Fruit fly (Drosophila melanogaster) whole organism, embryonic: ENCODE measurements around the gene CG34417.

Experiments used
- Bteb2 ChIP-seq: fragments of 200-800 bp; sonication (Bioruptor generic); optimal IDR thresholded peaks from 2 replicates; lab custom pipeline; 2016; ENCODE audit warnings: missing biosample characterization, missing genetic modification characterization
- CG12219 ChIP-seq: fragments of 200-800 bp; sonication (Bioruptor generic); optimal IDR thresholded peaks from 3 replicates; lab custom pipeline; 2018; ENCODE audit warnings: missing biosample characterization, mild to moderate bottlenecking, missing genetic modification characterization
- CG12659 ChIP-seq: fragments of 200-800 bp; sonication (Bioruptor generic); optimal IDR thresholded peaks from 3 replicates; lab custom pipeline; 2017; ENCODE audit warnings: mild to moderate bottlenecking, missing biosample characterization, missing genetic modification reagents, missing genetic modification characterization
- CG12769 ChIP-seq: fragments of 200-800 bp; sonication (Bioruptor generic); optimal IDR thresholded peaks from 2 replicates; lab custom pipeline; 2019; ENCODE audit warnings: missing biosample characterization, mild to moderate bottlenecking, missing genetic modification characterization, moderate library complexity
- CG13123 ChIP-seq: fragments of 200-800 bp; sonication (Bioruptor generic); optimal IDR thresholded peaks from 2 replicates; lab custom pipeline; 2016; ENCODE audit warnings: missing biosample characterization, missing genetic modification characterization
- CG13424 ChIP-seq: fragments of 200-800 bp; sonication (Bioruptor generic); optimal IDR thresholded peaks from 2 replicates; lab custom pipeline; 2019; ENCODE audit warnings: missing biosample characterization, mild to moderate bottlenecking, missing genetic modification characterization, moderate library complexity
- CG15479 ChIP-seq: fragments of 200-800 bp; sonication (Bioruptor generic); optimal IDR thresholded peaks from 3 replicates; lab custom pipeline; 2019; ENCODE audit warnings: missing biosample characterization, mild to moderate bottlenecking, missing genetic modification characterization, moderate library complexity
- CG1647 ChIP-seq: fragments of 200-800 bp; sonication (Bioruptor generic); optimal IDR thresholded peaks from 3 replicates; lab custom pipeline; 2016; ENCODE audit warnings: missing biosample characterization, missing genetic modification characterization
- CG16813 ChIP-seq: fragments of 200-800 bp; sonication (Bioruptor generic); IDR thresholded peaks from 3 replicates; pipeline ENCODE4 v1.3.6; 2022; ENCODE audit warnings: missing biosample characterization, missing genetic modification characterization; ENCODE audit not compliant: partially characterized antibody
- CG1832 ChIP-seq: fragments of 200-800 bp; sonication (Bioruptor generic); optimal IDR thresholded peaks from 2 replicates; lab custom pipeline; 2017; ENCODE audit warnings: missing biosample characterization, mild to moderate bottlenecking, missing genetic modification characterization, inconsistent platforms
- CG2116 ChIP-seq: fragments of 200-800 bp; sonication (Bioruptor generic); optimal IDR thresholded peaks from 3 replicates; lab custom pipeline; 2018; ENCODE audit warnings: missing biosample characterization, mild to moderate bottlenecking, missing genetic modification characterization
- CG2678 ChIP-seq: fragments of 200-800 bp; sonication (Bioruptor generic); optimal IDR thresholded peaks from 3 replicates; lab custom pipeline; 2019; ENCODE audit warnings: missing biosample characterization, mild to moderate bottlenecking, missing genetic modification characterization, moderate library complexity
- CG3065 ChIP-seq: fragments of 200-800 bp; sonication (Bioruptor generic); optimal IDR thresholded peaks from 2 replicates; lab custom pipeline; 2016; ENCODE audit warnings: missing biosample characterization, missing genetic modification characterization
- CG32772 ChIP-seq: fragments of 200-800 bp; sonication (Bioruptor generic); IDR thresholded peaks from 2 replicates; pipeline ENCODE4 v1.3.6; 2022; ENCODE audit warnings: missing biosample characterization, missing genetic modification characterization
- CG34422 ChIP-seq: fragments of 200-800 bp; sonication (Bioruptor generic); IDR thresholded peaks from 3 replicates; pipeline ENCODE4 v1.3.6; 2022; ENCODE audit warnings: missing biosample characterization, missing genetic modification characterization
- CG5245 ChIP-seq: fragments of 200-800 bp; sonication (Bioruptor generic); optimal IDR thresholded peaks from 3 replicates; lab custom pipeline; 2016; ENCODE audit warnings: missing biosample characterization, missing genetic modification characterization
- CG6813 ChIP-seq: fragments of 200-800 bp; sonication (Bioruptor generic); optimal IDR thresholded peaks from 2 replicates; lab custom pipeline; 2017; ENCODE audit warnings: missing biosample characterization, missing genetic modification characterization, mild to moderate bottlenecking, moderate library complexity, missing genetic modification reagents
- CG7839 ChIP-seq: fragments of 200-800 bp; sonication (Bioruptor generic); optimal IDR thresholded peaks from 3 replicates; lab custom pipeline; 2018; ENCODE audit warnings: missing biosample characterization, mild to moderate bottlenecking, missing genetic modification characterization, moderate library complexity
- CG7928 ChIP-seq: fragments of 200-800 bp; sonication (Bioruptor generic); optimal IDR thresholded peaks from 2 replicates; lab custom pipeline; 2017; ENCODE audit warnings: missing biosample characterization, mild to moderate bottlenecking, missing genetic modification characterization
- CG8765 ChIP-seq: fragments of 200-800 bp; sonication (Bioruptor generic); IDR thresholded peaks from 2 replicates; pipeline ENCODE4 v1.3.6; 2022; ENCODE audit warnings: missing biosample characterization, missing genetic modification characterization
- CG9727 ChIP-seq: fragments of 200-800 bp; sonication (Bioruptor generic); optimal IDR thresholded peaks from 3 replicates; lab custom pipeline; 2017; ENCODE audit warnings: missing biosample characterization, mild to moderate bottlenecking, missing genetic modification characterization
- CG9797 ChIP-seq: fragments of 200-800 bp; sonication (Bioruptor generic); optimal IDR thresholded peaks from 3 replicates; lab custom pipeline; 2018; ENCODE audit warnings: missing biosample characterization, mild to moderate bottlenecking, missing genetic modification characterization
- Eip74EF ChIP-seq, 2 experiments: fragments of 200-800 bp in 1 of 2; fragments of >200 bp in 1 of 2; sonication (Bioruptor generic) in 1 of 2; optimal IDR thresholded peaks; 2 replicates each; lab custom pipeline; 2017 to 2019; ENCODE audit warnings: missing biosample characterization in 2 of 2, missing genetic modification characterization in 2 of 2, mild to moderate bottlenecking in 1 of 2, moderate library complexity in 1 of 2
- Fer3 ChIP-seq: fragments of 200-800 bp; sonication (Bioruptor generic); optimal IDR thresholded peaks from 2 replicates; lab custom pipeline; 2018; ENCODE audit warnings: missing biosample characterization, mild to moderate bottlenecking, missing genetic modification characterization, moderate library complexity
- Hmr ChIP-seq: fragments of 200-800 bp; sonication (Bioruptor generic); optimal IDR thresholded peaks from 3 replicates; lab custom pipeline; 2017; ENCODE audit warnings: mild to moderate bottlenecking, missing biosample characterization, missing genetic modification reagents, missing genetic modification characterization
- Lhr ChIP-seq: fragments of 200-800 bp; sonication (Bioruptor generic); optimal IDR thresholded peaks from 3 replicates; lab custom pipeline; 2017; ENCODE audit warnings: mild to moderate bottlenecking, missing biosample characterization, missing genetic modification reagents, missing genetic modification characterization
- MBD-R2 ChIP-seq: fragments of 200-800 bp; sonication (Bioruptor generic); IDR thresholded peaks from 2 replicates; pipeline ENCODE4 v1.3.6; 2022; ENCODE audit warnings: missing biosample characterization, missing genetic modification characterization
- MESR4 ChIP-seq: fragments of 200-800 bp; sonication (Bioruptor generic); optimal IDR thresholded peaks from 2 replicates; lab custom pipeline; 2018; ENCODE audit warnings: missing biosample characterization, mild to moderate bottlenecking, missing genetic modification characterization, moderate library complexity
- Side ChIP-seq: fragments of 200-800 bp; sonication (Bioruptor generic); optimal IDR thresholded peaks from 2 replicates; lab custom pipeline; 2016; ENCODE audit warnings: missing biosample characterization, missing genetic modification characterization
- Spps ChIP-seq: fragments of 200-800 bp; sonication (Bioruptor generic); optimal IDR thresholded peaks from 2 replicates; lab custom pipeline; 2018; ENCODE audit warnings: missing biosample characterization, mild to moderate bottlenecking, missing genetic modification characterization
- Sry-δ ChIP-seq: fragments of 200-800 bp; sonication (Bioruptor generic); optimal IDR thresholded peaks from 2 replicates; lab custom pipeline; 2016; ENCODE audit warnings: missing biosample characterization, missing genetic modification characterization
- Tbp ChIP-seq: fragments of >200 bp; optimal IDR thresholded peaks from 2 replicates; lab custom pipeline; 2018; ENCODE audit warnings: missing biosample characterization, missing genetic modification characterization
- Trl ChIP-seq, 3 experiments: fragments of >200 bp in 2 of 3; fragments of 200-800 bp in 1 of 3; sonication (Bioruptor generic) in 1 of 3; optimal IDR thresholded peaks; 2 replicates in 1 of 3; 3 replicates in 2 of 3; lab custom pipeline; 2016 to 2017; ENCODE audit warnings: missing biosample characterization in 1 of 3, missing genetic modification characterization in 1 of 3
- chinmo ChIP-seq: fragments of 200-800 bp; sonication (Bioruptor generic); IDR thresholded peaks from 4 replicates; pipeline ENCODE4 v1.3.6; 2022; ENCODE audit warnings: missing biosample characterization, missing genetic modification characterization; ENCODE audit not compliant: partially characterized antibody
- corto ChIP-seq: fragments of 200-800 bp; sonication (Bioruptor generic); optimal IDR thresholded peaks from 2 replicates; lab custom pipeline; 2016; ENCODE audit warnings: missing biosample characterization, mild to moderate bottlenecking, missing genetic modification characterization, moderate library complexity
- croc ChIP-seq: fragments of 200-800 bp; sonication (Bioruptor generic); conservative IDR thresholded peaks from 3 replicates; pipeline ENCODE4 v1.3.6; 2022; ENCODE audit warnings: missing biosample characterization, missing genetic modification characterization
- emc ChIP-seq: fragments of 200-800 bp; sonication (Bioruptor generic); optimal IDR thresholded peaks from 2 replicates; lab custom pipeline; 2016; ENCODE audit warnings: missing biosample characterization, missing genetic modification characterization
- gem ChIP-seq: fragments of 200-800 bp; sonication (Bioruptor generic); optimal IDR thresholded peaks from 2 replicates; lab custom pipeline; 2019; ENCODE audit warnings: missing biosample characterization, mild to moderate bottlenecking, missing genetic modification characterization, moderate library complexity
- gro ChIP-seq: fragments of 200-800 bp; sonication (Bioruptor generic); optimal IDR thresholded peaks from 2 replicates; lab custom pipeline; 2016; ENCODE audit warnings: missing biosample characterization, missing genetic modification characterization
- gsb-n ChIP-seq: fragments of 200-800 bp; sonication (Bioruptor generic); optimal IDR thresholded peaks from 3 replicates; lab custom pipeline; 2018; ENCODE audit warnings: missing biosample characterization, mild to moderate bottlenecking, missing genetic modification characterization
- gt ChIP-seq: fragments of 200-800 bp; sonication (Bioruptor generic); IDR thresholded peaks from 2 replicates; pipeline ENCODE4 v1.3.6; 2022; ENCODE audit warnings: missing biosample characterization, missing genetic modification characterization
- her ChIP-seq: fragments of 200-800 bp; sonication (Bioruptor generic); optimal IDR thresholded peaks from 2 replicates; lab custom pipeline; 2016; ENCODE audit warnings: missing biosample characterization, missing genetic modification characterization
- repo ChIP-seq: fragments of 200-800 bp; sonication (Bioruptor generic); optimal IDR thresholded peaks from 2 replicates; lab custom pipeline; 2016; ENCODE audit warnings: missing biosample characterization, missing genetic modification characterization
- row ChIP-seq: fragments of 200-800 bp; sonication (Bioruptor generic); IDR thresholded peaks from 3 replicates; pipeline ENCODE4 v1.3.6; 2022; ENCODE audit warnings: missing biosample characterization, missing genetic modification characterization
- sd ChIP-seq: fragments of 200-800 bp; sonication (Bioruptor generic); optimal IDR thresholded peaks from 3 replicates; lab custom pipeline; 2018; ENCODE audit warnings: missing biosample characterization, mild to moderate bottlenecking, missing genetic modification characterization, moderate library complexity
- slbo ChIP-seq: fragments of 200-800 bp; sonication (Bioruptor generic); IDR thresholded peaks from 2 replicates; pipeline ENCODE4 v1.3.6; 2022; ENCODE audit warnings: missing biosample characterization, missing genetic modification characterization
- ssp ChIP-seq: fragments of 200-800 bp; sonication (Bioruptor generic); IDR thresholded peaks from 2 replicates; pipeline ENCODE4 v1.3.6; 2022; ENCODE audit warnings: missing biosample characterization, missing genetic modification characterization
- stwl ChIP-seq: fragments of 200-800 bp; sonication (Bioruptor generic); optimal IDR thresholded peaks from 3 replicates; lab custom pipeline; 2018; ENCODE audit warnings: missing biosample characterization, mild to moderate bottlenecking, missing genetic modification characterization, moderate library complexity
- tin ChIP-seq: fragments of 200-800 bp; sonication (Bioruptor generic); optimal IDR thresholded peaks from 3 replicates; lab custom pipeline; 2016; ENCODE audit warnings: missing biosample characterization, missing genetic modification characterization

The CG34417 gene

dm6 chrX:6533836-6534357, 6.7 kb upstream of the CG34417 start, which contains the start of gene dx (continued):
- no peak for TF ChIP-seq CG1647 (GFP tag; lab: Kevin White, UChicago)
- no peak for TF ChIP-seq Sry-δ (GFP tag; lab: Kevin White, UChicago)
- TF ChIP-seq row (GFP tag; lab: Robert Waterston, UW) = peak; percentile 59
- TF ChIP-seq gt (GFP tag; lab: Robert Waterston, UW) = no peak
- TF ChIP-seq Bteb2 (GFP tag; lab: Kevin White, UChicago) = no peak
- TF ChIP-seq CG9727 (GFP tag; lab: Kevin White, UChicago) = peak; percentile 8
- TF ChIP-seq her (GFP tag; lab: Kevin White, UChicago) = peak; percentile 52
- TF ChIP-seq Trl (optimal IDR thresholded peaks at IDR 0.05; lab: Kevin White, UChicago) = peak; percentile 53 to 74
- no peak for TF ChIP-seq Trl (GFP tag; optimal IDR thresholded peaks at IDR 0.05; lab: Kevin White, UChicago)
- TF ChIP-seq CG15479 (GFP tag; lab: Kevin White, UChicago) = no peak
- TF ChIP-seq chinmo (GFP tag; lab: Robert Waterston, UW) = 0 out of 4 replicates have a peak, but pooled peaks have one; percentile 35
- TF ChIP-seq CG13424 = peak; percentile 15
- no peak for TF ChIP-seq tin (GFP tag; lab: Kevin White, UChicago)
- TF ChIP-seq Fer3 = no peak
- TF ChIP-seq MESR4 (GFP tag; lab: Kevin White, UChicago) = peak; percentile 91
- peak; percentile 94 for TF ChIP-seq CG1832 (GFP tag; lab: Kevin White, UChicago)
- TF ChIP-seq CG7839 = peak; percentile 0
- TF ChIP-seq Spps (tag; lab: Kevin White, UChicago) = no peak
- no peak for TF ChIP-seq corto
- TF ChIP-seq Lhr (GFP tag; lab: Kevin White, UChicago) = no peak
- TF ChIP-seq CG16813 = no peak
- TF ChIP-seq gem (tag; lab: Kevin White, UChicago) = no peak
- no peak for TF ChIP-seq repo (GFP tag; lab: Kevin White, UChicago)
- no peak for TF ChIP-seq Eip74EF (GFP tag; optimal IDR thresholded peaks at IDR 0.05; lab: Kevin White, UChicago)
- TF ChIP-seq Side (GFP tag; lab: Kevin White, UChicago) = no peak
- TF ChIP-seq CG9797 (GFP tag; lab: Kevin White, UChicago) = no peak
- no peak for TF ChIP-seq gro (GFP tag; lab: Kevin White, UChicago)
- no peak for TF ChIP-seq CG5245 (GFP tag; lab: Kevin White, UChicago)
- TF ChIP-seq CG34422 (GFP tag; lab: Robert Waterston, UW) = 0 out of 3 replicates have a peak, but pooled peaks have one; percentile 19
- peak; percentile 45 for TF ChIP-seq CG12659
- TF ChIP-seq gsb-n (tag; lab: Kevin White, UChicago) = no peak
- TF ChIP-seq ssp (GFP tag; lab: Robert Waterston, UW) = no peak
- TF ChIP-seq CG13123 = no peak
- TF ChIP-seq CG8765 (GFP tag; lab: Robert Waterston, UW) = no peak
- TF ChIP-seq CG12219 (GFP tag; lab: Kevin White, UChicago) = no peak
- TF ChIP-seq CG32772 (GFP tag; lab: Robert Waterston, UW) = no peak
- no peak for TF ChIP-seq Hmr
- TF ChIP-seq Tbp (GFP tag; lab: Kevin White, UChicago) = no peak
- no peak for TF ChIP-seq CG3065
- TF ChIP-seq CG2116 (GFP tag; lab: Kevin White, UChicago) = peak; percentile 87
- no peak for TF ChIP-seq emc
- no peak for TF ChIP-seq CG2678 (tag; lab: Kevin White, UChicago)
- TF ChIP-seq CG7928 = peak; percentile 76
- TF ChIP-seq CG6813 (GFP tag; lab: Kevin White, UChicago) = no peak
- no peak for TF ChIP-seq CG12769 (tag; lab: Kevin White, UChicago)
- TF ChIP-seq MBD-R2 (GFP tag; lab: Robert Waterston, UW) = 0 out of 2 replicates have a peak, but pooled peaks have one; percentile 25
- TF ChIP-seq slbo = 0 out of 2 replicates have a peak, but pooled peaks have one; percentile 39
- no peak for TF ChIP-seq sd
- no peak for TF ChIP-seq stwl
- TF ChIP-seq croc = no peak
